Worm (Caenorhabditis elegans) whole organism, young adult: ENCODE data around the gene dpf-7.

Experiments
- B0019.2 ChIP-seq: fragments of 200-800 bp; sonication (Bioruptor generic); conservative IDR thresholded peaks from 2 replicates; pipeline ENCODE4 v1.3.6; 2022; ENCODE audit warnings: missing genetic modification reagents, missing genetic modification characterization, missing compliant biosample characterization
- B0336.3 ChIP-seq: fragments of 200-800 bp; sonication (Bioruptor generic); IDR thresholded peaks from 2 replicates; pipeline ENCODE4 v1.3.6; 2022; ENCODE audit warnings: missing genetic modification characterization, missing compliant biosample characterization
- C06A6.2 ChIP-seq: fragments of 200-800 bp; sonication (Bioruptor generic); conservative IDR thresholded peaks from 2 replicates; pipeline ENCODE4 v1.3.6; 2022; ENCODE audit warnings: missing genetic modification characterization, missing compliant biosample characterization
- F10E7.11 ChIP-seq: sonication (generic microtip); optimal IDR thresholded peaks from 2 replicates; lab custom pipeline; 2017; ENCODE audit warnings: mild to moderate bottlenecking, missing genetic modification characterization, moderate library complexity, missing compliant biosample characterization
- F37B4.10 ChIP-seq: fragments of 200-800 bp; sonication (Bioruptor generic); IDR thresholded peaks from 2 replicates; pipeline ENCODE4 v1.3.6; 2022; ENCODE audit warnings: missing genetic modification characterization, missing compliant biosample characterization
- F55B11.4 ChIP-seq: sonication (generic microtip); optimal IDR thresholded peaks from 2 replicates; lab custom pipeline; 2016; ENCODE audit warnings: missing compliant biosample characterization, missing genetic modification characterization, borderline replicate concordance; ENCODE audit not compliant: insufficient read depth
- F57C9.4 ChIP-seq: sonication (generic microtip); optimal IDR thresholded peaks from 2 replicates; lab custom pipeline; 2017; ENCODE audit warnings: mild to moderate bottlenecking, missing genetic modification characterization, missing compliant biosample characterization
- K11D2.4 ChIP-seq: fragments of 200-800 bp; sonication (Bioruptor generic); IDR thresholded peaks from 2 replicates; pipeline ENCODE4 v1.3.6; 2022; ENCODE audit warnings: missing genetic modification reagents, missing genetic modification characterization, missing compliant biosample characterization
- T26A5.8 ChIP-seq: sonication (generic microtip); optimal IDR thresholded peaks from 2 replicates; lab custom pipeline; 2016; ENCODE audit warnings: missing genetic modification characterization, missing compliant biosample characterization
- Y53F4B.3 ChIP-seq: fragments of 200-800 bp; sonication (Bioruptor generic); IDR thresholded peaks from 2 replicates; pipeline ENCODE4 v1.3.6; 2022; ENCODE audit warnings: missing genetic modification reagents, missing genetic modification characterization, missing compliant biosample characterization
- Y53G8AR.9 ChIP-seq: fragments of 200-800 bp; sonication (Bioruptor generic); conservative IDR thresholded peaks from 2 replicates; pipeline ENCODE4 v1.3.6; 2022; ENCODE audit warnings: missing genetic modification reagents, missing genetic modification characterization, missing compliant biosample characterization
- Y67H2A.10 ChIP-seq: fragments of 200-800 bp; sonication (Bioruptor generic); conservative IDR thresholded peaks from 2 replicates; pipeline ENCODE4 v1.3.6; 2022; ENCODE audit warnings: missing genetic modification reagents, missing genetic modification characterization, missing compliant biosample characterization
- ZK185.1 ChIP-seq: sonication (generic microtip); optimal IDR thresholded peaks from 2 replicates; lab custom pipeline; 2016; ENCODE audit warnings: mild to moderate bottlenecking, missing genetic modification characterization, missing compliant biosample characterization; ENCODE audit not compliant: poor library complexity, severe bottlenecking
- attf-3 ChIP-seq: fragments of 200-800 bp; sonication (Bioruptor generic); conservative IDR thresholded peaks from 2 replicates; pipeline ENCODE4 v1.3.6; 2022; ENCODE audit warnings: missing genetic modification reagents, missing genetic modification characterization, missing compliant biosample characterization
- attf-5 ChIP-seq: fragments of 200-800 bp; sonication (Bioruptor generic); optimal IDR thresholded peaks from 2 replicates; lab custom pipeline; 2018; ENCODE audit warnings: mild to moderate bottlenecking, missing genetic modification characterization, missing compliant biosample characterization
- bed-1 ChIP-seq: fragments of 200-800 bp; sonication (Bioruptor generic); IDR thresholded peaks from 2 replicates; pipeline ENCODE4 v1.3.6; 2022; ENCODE audit warnings: missing genetic modification reagents, missing genetic modification characterization, missing compliant biosample characterization
- cebp-1 ChIP-seq, 2 experiments: fragments of 200-800 bp in 1 of 2; sonication (Bioruptor generic) in 1 of 2; sonication (generic microtip) in 1 of 2; IDR thresholded peaks in 1 of 2; optimal IDR thresholded peaks in 1 of 2; 2 replicates each; pipeline versions ENCODE4 v1.3.6 to Lab custom; 2017 to 2022; ENCODE audit warnings: missing compliant biosample characterization in 2 of 2, missing genetic modification characterization in 2 of 2, mild to moderate bottlenecking in 1 of 2, missing genetic modification reagents in 1 of 2, moderate library complexity in 1 of 2
- cebp-2 ChIP-seq: fragments of 200-800 bp; sonication (Bioruptor generic); IDR thresholded peaks from 2 replicates; pipeline ENCODE4 v1.3.6; 2022; ENCODE audit warnings: missing genetic modification characterization, missing compliant biosample characterization
- ceh-100 ChIP-seq: fragments of 200-800 bp; sonication (Bioruptor generic); IDR thresholded peaks from 2 replicates; pipeline ENCODE4 v1.3.6; 2022; ENCODE audit warnings: missing genetic modification reagents, missing genetic modification characterization, missing compliant biosample characterization
- ceh-40 ChIP-seq: fragments of 200-800 bp; sonication (Bioruptor generic); IDR thresholded peaks from 2 replicates; pipeline ENCODE4 v1.3.6; 2022; ENCODE audit warnings: missing genetic modification characterization, missing compliant biosample characterization
- ceh-58 ChIP-seq: fragments of 200-800 bp; sonication (Bioruptor generic); IDR thresholded peaks from 2 replicates; pipeline ENCODE4 v1.3.6; 2022; ENCODE audit warnings: missing genetic modification characterization, missing compliant biosample characterization
- die-1 ChIP-seq: sonication (generic microtip); optimal IDR thresholded peaks from 2 replicates; lab custom pipeline; 2016; ENCODE audit warnings: missing genotype, mild to moderate bottlenecking, missing genetic modification characterization, missing compliant biosample characterization
- dox-1 ChIP-seq: fragments of 200-800 bp; sonication (Bioruptor generic); IDR thresholded peaks from 2 replicates; pipeline ENCODE4 v1.3.6; 2022; ENCODE audit warnings: missing genetic modification reagents, missing genetic modification characterization, missing compliant biosample characterization
- egl-18 ChIP-seq: fragments of 200-800 bp; sonication (Bioruptor generic); IDR thresholded peaks from 2 replicates; pipeline ENCODE4 v1.3.6; 2022; ENCODE audit warnings: missing genetic modification reagents, missing genetic modification characterization, missing compliant biosample characterization
- egrh-3 ChIP-seq: fragments of 200-800 bp; sonication (Bioruptor generic); IDR thresholded peaks from 2 replicates; pipeline ENCODE4 v1.3.6; 2022; ENCODE audit warnings: missing genetic modification reagents, missing genetic modification characterization, missing compliant biosample characterization
- ekl-4 ChIP-seq: fragments of 200-800 bp; sonication (Bioruptor generic); IDR thresholded peaks from 2 replicates; pipeline ENCODE4 v1.3.6; 2022; ENCODE audit warnings: missing genetic modification reagents, missing genetic modification characterization, missing compliant biosample characterization
- fkh-3 ChIP-seq: sonication (generic microtip); optimal IDR thresholded peaks from 2 replicates; lab custom pipeline; 2016; ENCODE audit warnings: mild to moderate bottlenecking, missing genetic modification characterization, missing compliant biosample characterization
- lin-35 ChIP-seq, 3 experiments: fragments of 150-350 bp in 2 of 3; sonication (generic microtip) in 1 of 3; optimal IDR thresholded peaks; 2 replicates each; lab custom pipeline; 2014 to 2018; ENCODE audit warnings: missing biosample characterization in 3 of 3, missing genetic modification characterization in 3 of 3, missing genetic modification reagents in 3 of 3
- lin-54 ChIP-seq: fragments of 200-800 bp; sonication (Bioruptor generic); optimal IDR thresholded peaks from 2 replicates; lab custom pipeline; 2018; ENCODE audit warnings: mild to moderate bottlenecking, missing genetic modification characterization, missing compliant biosample characterization
- lir-1 ChIP-seq: fragments of 200-800 bp; sonication (Bioruptor generic); conservative IDR thresholded peaks from 2 replicates; pipeline ENCODE4 v1.3.6; 2022; ENCODE audit warnings: missing genetic modification reagents, missing genetic modification characterization, missing compliant biosample characterization
- lsy-27 ChIP-seq: sonication (generic microtip); optimal IDR thresholded peaks from 2 replicates; lab custom pipeline; 2017; ENCODE audit warnings: missing genetic modification characterization, mild to moderate bottlenecking, missing compliant biosample characterization, antibody characterized with exemption, missing genotype, borderline replicate concordance; ENCODE audit not compliant: insufficient read depth
- mel-28 ChIP-seq: sonication (generic microtip); optimal IDR thresholded peaks from 2 replicates; lab custom pipeline; 2016; ENCODE audit warnings: borderline replicate concordance, mild to moderate bottlenecking, missing genetic modification characterization, missing compliant biosample characterization
- nfya-2 ChIP-seq: fragments of 200-800 bp; sonication (Bioruptor generic); IDR thresholded peaks from 2 replicates; pipeline ENCODE4 v1.3.6; 2022; ENCODE audit warnings: missing genetic modification reagents, missing genetic modification characterization, missing compliant biosample characterization
- nhr-120 ChIP-seq: fragments of 200-800 bp; sonication (Bioruptor generic); IDR thresholded peaks from 2 replicates; pipeline ENCODE4 v1.3.6; 2022; ENCODE audit warnings: missing genetic modification characterization, missing compliant biosample characterization
- nhr-80 ChIP-seq: sonication (generic microtip); optimal IDR thresholded peaks from 2 replicates; lab custom pipeline; 2016; ENCODE audit warnings: missing genetic modification characterization, missing compliant biosample characterization
- pbrm-1 ChIP-seq: fragments of 200-800 bp; sonication (Bioruptor generic); IDR thresholded peaks from 2 replicates; pipeline ENCODE4 v1.3.6; 2022; ENCODE audit warnings: missing genetic modification reagents, missing genetic modification characterization, missing compliant biosample characterization
- pha-4 ChIP-seq: fragments of 150-350 bp; sonication (generic microtip); optimal IDR thresholded peaks from 2 replicates; lab custom pipeline; 2014; ENCODE audit warnings: missing biosample characterization, missing genetic modification reagents, missing genetic modification characterization
- sea-2 ChIP-seq: fragments of 200-800 bp; sonication (Bioruptor generic); IDR thresholded peaks from 2 replicates; pipeline ENCODE4 v1.3.6; 2022; ENCODE audit warnings: missing genetic modification characterization, missing compliant biosample characterization
- snpc-1.1 ChIP-seq: sonication (generic microtip); optimal IDR thresholded peaks from 2 replicates; lab custom pipeline; 2017; ENCODE audit warnings: missing genetic modification characterization, mild to moderate bottlenecking, missing compliant biosample characterization, antibody characterized with exemption, moderate library complexity, missing genotype, missing genetic modification reagents; ENCODE audit not compliant: insufficient read depth
- snpc-3.4 ChIP-seq: sonication (generic microtip); optimal IDR thresholded peaks from 2 replicates; lab custom pipeline; 2017; ENCODE audit warnings: missing genetic modification characterization, mild to moderate bottlenecking, missing compliant biosample characterization, antibody characterized with exemption, moderate library complexity, missing genotype, missing genetic modification reagents
- sptf-2 ChIP-seq: fragments of 200-800 bp; sonication (Bioruptor generic); optimal IDR thresholded peaks from 2 replicates; lab custom pipeline; 2018; ENCODE audit warnings: mild to moderate bottlenecking, missing genetic modification characterization, missing compliant biosample characterization
- tlf-1 ChIP-seq: fragments of 200-800 bp; sonication (Bioruptor generic); optimal IDR thresholded peaks from 2 replicates; lab custom pipeline; 2018; ENCODE audit warnings: mild to moderate bottlenecking, missing genetic modification characterization, missing compliant biosample characterization
- xnd-1 ChIP-seq: sonication (generic microtip); optimal IDR thresholded peaks from 2 replicates; lab custom pipeline; 2016; ENCODE audit warnings: missing genotype, missing genetic modification reagents, missing genetic modification characterization, missing compliant biosample characterization
- zim-3 ChIP-seq: sonication (generic microtip); optimal IDR thresholded peaks from 2 replicates; lab custom pipeline; 2017; ENCODE audit warnings: mild to moderate bottlenecking, missing genetic modification characterization, moderate library complexity, missing compliant biosample characterization
- ztf-22 ChIP-seq: fragments of 200-800 bp; sonication (Bioruptor generic); optimal IDR thresholded peaks from 2 replicates; lab custom pipeline; 2018; ENCODE audit warnings: mild to moderate bottlenecking, missing genetic modification characterization, moderate library complexity, missing compliant biosample characterization
- ztf-25 ChIP-seq: fragments of 200-800 bp; sonication (Bioruptor generic); IDR thresholded peaks from 2 replicates; pipeline ENCODE4 v1.3.6; 2022; ENCODE audit warnings: missing genetic modification reagents, missing genetic modification characterization, missing compliant biosample characterization
- ztf-26 ChIP-seq: sonication (generic microtip); optimal IDR thresholded peaks from 2 replicates; lab custom pipeline; 2017; ENCODE audit warnings: missing genetic modification characterization, missing compliant biosample characterization
- ztf-28 ChIP-seq: fragments of 200-800 bp; sonication (Bioruptor generic); IDR thresholded peaks from 2 replicates; pipeline ENCODE4 v1.3.6; 2022; ENCODE audit warnings: missing genetic modification reagents, missing genetic modification characterization, missing compliant biosample characterization

Gene dpf-7

ce11 chrIV:4811863-4812262 lies 9.5 kb upstream of the dpf-7 start, which contains the start of gene srw-95 (continued):
- no peak for TF ChIP-seq C06A6.2 (GFP tag; lab: Robert Waterston, UW)
- no peak for TF ChIP-seq T26A5.8 (tag; lab: Kevin White, UChicago)
- TF ChIP-seq F37B4.10 (GFP tag; lab: Robert Waterston, UW): no peak
- TF ChIP-seq ceh-58 (GFP tag; lab: Robert Waterston, UW): no peak
- TF ChIP-seq ceh-40: no peak
- TF ChIP-seq pha-4 (tag; lab: Kevin White, UChicago): no peak
- no peak for TF ChIP-seq zim-3 (tag; lab: Kevin White, UChicago)
- TF ChIP-seq F55B11.4 (tag; lab: Kevin White, UChicago): no peak
- no peak for TF ChIP-seq egl-18 (GFP tag; lab: Robert Waterston, UW)
- no peak for TF ChIP-seq sea-2 (GFP tag; lab: Robert Waterston, UW)
- TF ChIP-seq Y67H2A.10: no peak
- TF ChIP-seq Y53G8AR.9: no peak
- TF ChIP-seq ztf-22 (GFP tag; lab: Kevin White, UChicago): no peak
- no peak for TF ChIP-seq K11D2.4 (GFP tag; lab: Robert Waterston, UW)
- no peak for TF ChIP-seq cebp-1 (GFP tag; IDR thresholded peaks at IDR 0.05; lab: Robert Waterston, UW)
- TF ChIP-seq cebp-1 (tag; optimal IDR thresholded peaks at IDR 0.05; lab: Kevin White, UChicago): peak; percentile 16
- peak; percentile 24 for TF ChIP-seq snpc-1.1 (tag; lab: Kevin White, UChicago)
- no peak for TF ChIP-seq sptf-2 (GFP tag; lab: Kevin White, UChicago)
- no peak for TF ChIP-seq attf-3 (GFP tag; lab: Robert Waterston, UW)
- TF ChIP-seq lir-1 (GFP tag; lab: Robert Waterston, UW): no peak
- no peak for TF ChIP-seq pbrm-1 (GFP tag; lab: Robert Waterston, UW)
- TF ChIP-seq snpc-3.4: peak; percentile 24
- no peak for TF ChIP-seq ekl-4 (GFP tag; lab: Robert Waterston, UW)
- no peak for TF ChIP-seq nhr-80 (tag; lab: Kevin White, UChicago)
- no peak for TF ChIP-seq B0019.2 (GFP tag; lab: Robert Waterston, UW)
- TF ChIP-seq ZK185.1: no peak
- 0 out of 2 replicates have a peak, but pooled peaks have one; percentile 20 for TF ChIP-seq ztf-25 (GFP tag; lab: Robert Waterston, UW)
- no peak for TF ChIP-seq F57C9.4
- peak in 1 of 3 experiments; percentile 11 for TF ChIP-seq lin-35 (GFP tag; optimal IDR thresholded peaks at IDR 0.05; lab: Kevin White, UChicago)
- no peak for TF ChIP-seq xnd-1 (tag; lab: Kevin White, UChicago)
- TF ChIP-seq fkh-3: no peak
- no peak for TF ChIP-seq dox-1 (GFP tag; lab: Robert Waterston, UW)
- TF ChIP-seq F10E7.11: no peak
- TF ChIP-seq nhr-120 (GFP tag; lab: Robert Waterston, UW): no peak
- TF ChIP-seq ceh-100 (GFP tag; lab: Robert Waterston, UW): 0 out of 2 replicates have a peak, but pooled peaks have one; percentile 40
- TF ChIP-seq ztf-28 (GFP tag; lab: Robert Waterston, UW): no peak
- peak; percentile 12 for TF ChIP-seq die-1 (tag; lab: Kevin White, UChicago)
- TF ChIP-seq bed-1: 0 out of 2 replicates have a peak, but pooled peaks have one; percentile 8
- TF ChIP-seq tlf-1: no peak
- no peak for TF ChIP-seq Y53F4B.3 (GFP tag; lab: Robert Waterston, UW)
- TF ChIP-seq mel-28 (tag; lab: Kevin White, UChicago): no peak
- no peak for TF ChIP-seq cebp-2 (GFP tag; lab: Robert Waterston, UW)
- no peak for TF ChIP-seq ztf-26 (tag; lab: Kevin White, UChicago)
- TF ChIP-seq lin-54 (GFP tag; lab: Kevin White, UChicago): peak; percentile 9
- TF ChIP-seq B0336.3: peak; percentile 86
- no peak for TF ChIP-seq attf-5 (GFP tag; lab: Kevin White, UChicago)
- TF ChIP-seq lsy-27: no peak
- TF ChIP-seq egrh-3 (GFP tag; lab: Robert Waterston, UW): no peak
- TF ChIP-seq nfya-2 (GFP tag; lab: Robert Waterston, UW): no peak
